Fruit fly (Drosophila melanogaster) whole organism, embryonic: ENCODE data around the gene CG43630.
A peak's percentile ranks its signal among the peaks of the same experiment; 100 is the strongest.
"Not testable (repeated sequence)": the region's sequence is repeated elsewhere in the genome, so short reads cannot be mapped to it uniquely, and the experiment has no call there.

Source experiments
- Aef1 ChIP-seq: fragments of 200-800 bp; sonication (Bioruptor generic); IDR thresholded peaks from 3 replicates; pipeline ENCODE4 v1.3.6; 2022; ENCODE audit warnings: missing biosample characterization, missing genetic modification characterization
- Atf-2 ChIP-seq: fragments of 200-800 bp; sonication (Bioruptor generic); optimal IDR thresholded peaks from 2 replicates; lab custom pipeline; 2016; ENCODE audit warnings: missing biosample characterization, missing genetic modification characterization
- CG1024 ChIP-seq: fragments of 200-800 bp; sonication (Bioruptor generic); IDR thresholded peaks from 2 replicates; pipeline ENCODE4 v1.3.6; 2022; ENCODE audit warnings: missing biosample characterization, missing genetic modification characterization
- CG10366 ChIP-seq: fragments of 200-800 bp; sonication (Bioruptor generic); IDR thresholded peaks from 2 replicates; pipeline ENCODE4 v1.3.6; 2022; ENCODE audit warnings: missing biosample characterization, missing genetic modification characterization
- CG11093 ChIP-seq: fragments of 200-800 bp; sonication (Bioruptor generic); IDR thresholded peaks from 3 replicates; pipeline ENCODE4 v1.3.6; 2022; ENCODE audit warnings: missing biosample characterization, missing genetic modification characterization
- CG11456 ChIP-seq: fragments of 200-800 bp; sonication (Bioruptor generic); IDR thresholded peaks from 3 replicates; pipeline ENCODE4 v1.3.6; 2022; ENCODE audit warnings: missing biosample characterization, missing genetic modification characterization
- CG14441 ChIP-seq: fragments of 200-800 bp; sonication (Bioruptor generic); IDR thresholded peaks from 2 replicates; pipeline ENCODE4 v1.3.6; 2022; ENCODE audit warnings: missing biosample characterization, missing genetic modification characterization
- CG14710 ChIP-seq: fragments of 200-800 bp; sonication (Bioruptor generic); optimal IDR thresholded peaks from 3 replicates; lab custom pipeline; 2019; ENCODE audit warnings: missing biosample characterization, mild to moderate bottlenecking, missing genetic modification characterization, moderate library complexity
- CG30020 ChIP-seq: fragments of 200-800 bp; optimal IDR thresholded peaks from 2 replicates; lab custom pipeline; 2019; ENCODE audit warnings: missing biosample characterization, mild to moderate bottlenecking, missing genetic modification characterization, moderate library complexity
- CG33213 ChIP-seq: fragments of 200-800 bp; sonication (Bioruptor generic); optimal IDR thresholded peaks from 3 replicates; lab custom pipeline; 2016; ENCODE audit warnings: missing biosample characterization, missing genetic modification characterization
- CG34422 ChIP-seq: fragments of 200-800 bp; sonication (Bioruptor generic); IDR thresholded peaks from 3 replicates; pipeline ENCODE4 v1.3.6; 2022; ENCODE audit warnings: missing biosample characterization, missing genetic modification characterization
- CG3995 ChIP-seq: fragments of 200-800 bp; sonication (Bioruptor generic); optimal IDR thresholded peaks from 3 replicates; lab custom pipeline; 2016; ENCODE audit warnings: missing biosample characterization, missing genetic modification characterization
- CG4730 ChIP-seq: fragments of 200-800 bp; sonication (Bioruptor generic); IDR thresholded peaks from 2 replicates; pipeline ENCODE4 v1.3.6; 2022; ENCODE audit warnings: missing biosample characterization, missing genetic modification characterization
- CG9797 ChIP-seq: fragments of 200-800 bp; sonication (Bioruptor generic); optimal IDR thresholded peaks from 3 replicates; lab custom pipeline; 2018; ENCODE audit warnings: missing biosample characterization, mild to moderate bottlenecking, missing genetic modification characterization
- CG9932 ChIP-seq: fragments of 200-800 bp; sonication (Bioruptor generic); IDR thresholded peaks from 2 replicates; pipeline ENCODE4 v1.3.6; 2022; ENCODE audit warnings: missing biosample characterization, missing genetic modification characterization
- CoRest ChIP-seq: fragments of 200-800 bp; sonication (Bioruptor generic); optimal IDR thresholded peaks from 3 replicates; lab custom pipeline; 2018; ENCODE audit warnings: missing biosample characterization, mild to moderate bottlenecking, missing genetic modification characterization, moderate library complexity
- Dfd ChIP-seq, 2 experiments: fragments of >200 bp; optimal IDR thresholded peaks; 2 replicates each; lab custom pipeline; 2017; ENCODE audit warnings: missing biosample characterization in 2 of 2, missing genetic modification characterization in 2 of 2
- E2f2 ChIP-seq: fragments of 200-800 bp; sonication (Bioruptor generic); IDR thresholded peaks from 2 replicates; pipeline ENCODE4 v1.3.6; 2022; ENCODE audit warnings: missing biosample characterization, missing genetic modification characterization
- Gug ChIP-seq: fragments of 200-800 bp; sonication (Bioruptor generic); IDR thresholded peaks from 4 replicates; pipeline ENCODE4 v1.3.6; 2022; ENCODE audit warnings: missing biosample characterization, missing genetic modification characterization
- Hmr ChIP-seq: fragments of 200-800 bp; sonication (Bioruptor generic); optimal IDR thresholded peaks from 3 replicates; lab custom pipeline; 2017; ENCODE audit warnings: mild to moderate bottlenecking, missing biosample characterization, missing genetic modification reagents, missing genetic modification characterization
- Lhr ChIP-seq: fragments of 200-800 bp; sonication (Bioruptor generic); optimal IDR thresholded peaks from 3 replicates; lab custom pipeline; 2017; ENCODE audit warnings: mild to moderate bottlenecking, missing biosample characterization, missing genetic modification reagents, missing genetic modification characterization
- MBD-R2 ChIP-seq: fragments of 200-800 bp; sonication (Bioruptor generic); IDR thresholded peaks from 2 replicates; pipeline ENCODE4 v1.3.6; 2022; ENCODE audit warnings: missing biosample characterization, missing genetic modification characterization
- Med ChIP-seq: fragments of 200-800 bp; sonication (Bioruptor generic); peaks from one replicate; lab custom pipeline; 2016; ENCODE audit warnings: missing biosample characterization, missing genetic modification characterization, mild to moderate bottlenecking, inconsistent platforms, moderate library complexity
- NFAT ChIP-seq: fragments of 200-800 bp; sonication (Bioruptor generic); IDR thresholded peaks from 2 replicates; pipeline ENCODE4 v1.3.6; 2022; ENCODE audit warnings: missing biosample characterization, missing genetic modification characterization
- Ptx1 ChIP-seq: fragments of 200-800 bp; sonication (Bioruptor generic); IDR thresholded peaks from 2 replicates; pipeline ENCODE4 v1.3.6; 2022; ENCODE audit warnings: missing biosample characterization, missing genetic modification characterization
- Rfx ChIP-seq: fragments of 200-800 bp; sonication (Bioruptor generic); IDR thresholded peaks from 2 replicates; pipeline ENCODE4 v1.3.6; 2022; ENCODE audit warnings: missing biosample characterization, missing genetic modification characterization
- Sin3A ChIP-seq: fragments of >200 bp; optimal IDR thresholded peaks from 2 replicates; lab custom pipeline; 2018
- Sry-δ ChIP-seq: fragments of 200-800 bp; sonication (Bioruptor generic); optimal IDR thresholded peaks from 2 replicates; lab custom pipeline; 2016; ENCODE audit warnings: missing biosample characterization, missing genetic modification characterization
- dimm ChIP-seq: fragments of 200-800 bp; sonication (Bioruptor generic); IDR thresholded peaks from 2 replicates; pipeline ENCODE4 v1.3.6; 2022; ENCODE audit warnings: missing biosample characterization, missing genetic modification characterization
- dysf ChIP-seq: fragments of 200-800 bp; sonication (Bioruptor generic); IDR thresholded peaks from 3 replicates; pipeline ENCODE4 v1.3.6; 2022; ENCODE audit warnings: missing biosample characterization, missing genetic modification characterization
- gfzf ChIP-seq: fragments of 200-800 bp; sonication (Bioruptor generic); optimal IDR thresholded peaks from 2 replicates; lab custom pipeline; 2016; ENCODE audit warnings: missing biosample characterization, mild to moderate bottlenecking, missing genetic modification characterization, moderate library complexity
- jumu ChIP-seq: fragments of 200-800 bp; sonication (Bioruptor generic); optimal IDR thresholded peaks from 3 replicates; lab custom pipeline; 2016; ENCODE audit warnings: missing biosample characterization, missing genetic modification characterization
- ken ChIP-seq: fragments of 200-800 bp; sonication (Bioruptor generic); IDR thresholded peaks from 3 replicates; pipeline ENCODE4 v1.3.6; 2022; ENCODE audit warnings: missing biosample characterization, missing genetic modification characterization
- knrl ChIP-seq: fragments of 200-800 bp; sonication (Bioruptor generic); IDR thresholded peaks from 3 replicates; pipeline ENCODE4 v1.3.6; 2022; ENCODE audit warnings: missing biosample characterization, missing genetic modification characterization; ENCODE audit not compliant: partially characterized antibody
- lola ChIP-seq, 3 experiments: fragments of >200 bp in 2 of 3; fragments of 200-800 bp in 1 of 3; sonication (Bioruptor generic) in 1 of 3; optimal IDR thresholded peaks; 2 replicates each; lab custom pipeline; 2017 to 2019; ENCODE audit warnings: missing biosample characterization in 3 of 3, missing genetic modification characterization in 3 of 3, mild to moderate bottlenecking in 1 of 3, moderate library complexity in 1 of 3
- phol ChIP-seq: fragments of 200-800 bp; sonication (Bioruptor generic); optimal IDR thresholded peaks from 3 replicates; lab custom pipeline; 2018; ENCODE audit warnings: missing biosample characterization, mild to moderate bottlenecking, missing genetic modification characterization, moderate library complexity
- pnt ChIP-seq: fragments of 200-800 bp; sonication (Bioruptor generic); optimal IDR thresholded peaks from 3 replicates; lab custom pipeline; 2016; ENCODE audit warnings: missing biosample characterization, missing genetic modification characterization
- prd ChIP-seq, 3 experiments: fragments of >200 bp in 2 of 3; fragments of 200-800 bp in 1 of 3; sonication (Bioruptor generic) in 1 of 3; optimal IDR thresholded peaks in 2 of 3; IDR thresholded peaks in 1 of 3; 2 replicates in 2 of 3; 3 replicates in 1 of 3; pipeline versions ENCODE4 v1.3.6 to Lab custom; 2017 to 2022; ENCODE audit warnings: missing biosample characterization in 1 of 3, missing genetic modification characterization in 1 of 3
- pzg ChIP-seq: fragments of 200-800 bp; sonication (Bioruptor generic); optimal IDR thresholded peaks from 3 replicates; lab custom pipeline; 2018; ENCODE audit warnings: missing biosample characterization, mild to moderate bottlenecking, missing genetic modification characterization, moderate library complexity
- ranshi ChIP-seq: fragments of 200-800 bp; sonication (Bioruptor generic); IDR thresholded peaks from 2 replicates; pipeline ENCODE4 v1.3.6; 2022; ENCODE audit warnings: missing biosample characterization, missing genetic modification characterization
- sens ChIP-seq: fragments of 200-800 bp; sonication (Bioruptor generic); peaks from one replicate; lab custom pipeline; 2016; ENCODE audit warnings: missing biosample characterization, missing genetic modification characterization
- sisA ChIP-seq: fragments of 200-800 bp; sonication (Bioruptor generic); IDR thresholded peaks from 2 replicates; pipeline ENCODE4 v1.3.6; 2022; ENCODE audit warnings: missing biosample characterization, missing genetic modification characterization
- sob ChIP-seq: fragments of 200-800 bp; sonication (Bioruptor generic); IDR thresholded peaks from 2 replicates; pipeline ENCODE4 v1.3.6; 2022; ENCODE audit warnings: missing biosample characterization, missing genetic modification characterization
- stwl ChIP-seq: fragments of 200-800 bp; sonication (Bioruptor generic); optimal IDR thresholded peaks from 3 replicates; lab custom pipeline; 2018; ENCODE audit warnings: missing biosample characterization, mild to moderate bottlenecking, missing genetic modification characterization, moderate library complexity
- tll ChIP-seq, 2 experiments: fragments of 200-800 bp in 1 of 2; fragments of >200 bp in 1 of 2; sonication (Bioruptor generic) in 1 of 2; optimal IDR thresholded peaks; 2 replicates each; lab custom pipeline; 2017 to 2019; ENCODE audit warnings: missing biosample characterization in 2 of 2, missing genetic modification characterization in 2 of 2, mild to moderate bottlenecking in 1 of 2, moderate library complexity in 1 of 2
- vvl ChIP-seq: fragments of 200-800 bp; sonication (Bioruptor generic); IDR thresholded peaks from 2 replicates; pipeline ENCODE4 v1.3.6; 2022; ENCODE audit warnings: missing biosample characterization, missing genetic modification characterization
- zfh1 ChIP-seq: fragments of 200-800 bp; sonication (Bioruptor generic); IDR thresholded peaks from 3 replicates; pipeline ENCODE4 v1.3.6; 2022; ENCODE audit warnings: missing biosample characterization, missing genetic modification characterization

CG43630 gene

DNA sequence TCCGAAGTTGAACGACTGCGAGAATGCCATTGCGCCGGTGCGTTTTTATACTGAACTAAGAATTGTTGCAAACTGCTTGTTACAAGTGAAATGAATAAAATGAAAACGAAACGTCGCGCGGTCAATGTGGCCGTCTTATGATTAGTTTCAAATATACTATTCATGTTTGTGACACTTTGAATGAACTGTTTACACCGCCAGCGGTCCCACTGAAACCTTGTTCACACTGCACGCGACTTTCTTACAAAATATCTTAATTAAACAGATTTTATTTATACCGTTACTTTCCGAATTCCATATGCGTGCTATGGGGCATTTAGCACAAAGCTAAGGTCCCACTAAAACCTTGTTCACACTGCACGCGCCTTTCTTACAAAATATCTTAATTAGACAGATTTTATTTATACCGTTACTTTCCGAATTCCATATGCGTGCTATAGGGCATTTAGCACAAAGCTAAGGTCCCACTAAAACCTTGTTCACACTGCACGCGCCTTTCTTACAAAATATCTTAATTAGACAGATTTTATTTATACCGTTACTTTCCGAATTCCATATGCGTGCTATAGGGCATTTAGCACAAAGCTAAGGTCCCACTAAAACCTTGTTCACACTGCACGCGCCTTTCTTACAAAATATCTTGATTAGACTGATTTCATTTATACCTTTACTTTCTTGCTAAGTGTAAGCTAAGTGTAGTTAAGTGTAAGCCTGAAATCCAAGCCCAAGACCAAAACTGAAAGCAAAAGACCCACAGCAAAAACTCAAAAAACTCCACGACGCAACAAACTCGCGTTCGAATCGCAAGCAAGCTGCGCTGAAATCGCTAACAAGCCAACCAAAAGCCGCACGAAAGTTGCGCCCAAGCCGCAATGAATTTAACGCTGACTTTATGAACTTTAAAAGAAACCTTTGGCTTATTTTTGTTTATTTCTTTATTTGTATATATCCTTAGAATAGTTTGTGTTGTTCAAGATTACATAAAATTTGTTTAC, 36.4 kb upstream of the CG43630 start, which contains the start of gene PolQ:
TSS of gene PolQ (minus strand) at position 122 of the 995 bp plus-strand sequence.
- TF ChIP-seq sob (GFP tag; lab: Robert Waterston, UW): peak; percentile 30
- peak; percentile 30; the same call in 1 of the 2 replicates for TF ChIP-seq CG14441
- TF ChIP-seq lola (GFP tag; optimal IDR thresholded peaks at IDR 0.05; lab: Kevin White, UChicago): peak in 1 of 3 experiments; percentile 90
- TF ChIP-seq Atf-2 (GFP tag; lab: Kevin White, UChicago): peak; percentile 9
- peak in 1 of 2 experiments; percentile 97 for TF ChIP-seq Dfd (GFP tag; optimal IDR thresholded peaks at IDR 0.05; lab: Kevin White, UChicago)
- peak; percentile 64; the same call in 2 of the 3 replicates for TF ChIP-seq CG11456 (GFP tag; lab: Robert Waterston, UW)
- peak; percentile 48; the same call in 1 of the 2 replicates for TF ChIP-seq ranshi (GFP tag; lab: Robert Waterston, UW)
- peak; percentile 71 for TF ChIP-seq Sin3A (lab: Kevin White, UChicago)
- peak; percentile 25; the same call in 1 of the 2 replicates for TF ChIP-seq Ptx1 (GFP tag; lab: Robert Waterston, UW)
- TF ChIP-seq CG33213 (GFP tag; lab: Kevin White, UChicago): peak; percentile 43
- peak; percentile 33 for TF ChIP-seq CG14710 (tag; lab: Kevin White, UChicago)
- TF ChIP-seq gfzf (GFP tag; lab: Kevin White, UChicago): peak; percentile 75
- peak; percentile 15 for TF ChIP-seq CG3995 (GFP tag; lab: Kevin White, UChicago)
- peak; percentile 33; the same call in 1 of the 3 replicates for TF ChIP-seq knrl (GFP tag; lab: Robert Waterston, UW)
- TF ChIP-seq phol (tag; lab: Kevin White, UChicago): peak; percentile 10
- TF ChIP-seq CG11093 (GFP tag; lab: Robert Waterston, UW): peak; percentile 46; the same call in 1 of the 3 replicates
- peak; percentile 94 for TF ChIP-seq CG30020 (tag; lab: Kevin White, UChicago)
- peak; percentile 53 for TF ChIP-seq sens (GFP tag; lab: Kevin White, UChicago)
- 0 out of 3 replicates have a peak, but pooled peaks have one; percentile 20 for TF ChIP-seq dysf (GFP tag; lab: Robert Waterston, UW)
- peak; percentile 46; the same call in 2 of the 4 replicates for TF ChIP-seq Gug (GFP tag; lab: Robert Waterston, UW)
- peak; percentile 71 for TF ChIP-seq MBD-R2 (GFP tag; lab: Robert Waterston, UW)
- peak; percentile 80 for TF ChIP-seq CG1024 (GFP tag; lab: Robert Waterston, UW)
- peak in 1 of 2 experiments; percentile 86 for TF ChIP-seq tll (GFP tag; optimal IDR thresholded peaks at IDR 0.05; lab: Kevin White, UChicago)
- TF ChIP-seq dimm: peak; percentile 23; the same call in 1 of the 2 replicates
- TF ChIP-seq CoRest (tag; lab: Kevin White, UChicago): peak; percentile 18
- TF ChIP-seq Med: peak; percentile 35
- peak; percentile 48; the same call in 2 of the 3 replicates for TF ChIP-seq CG34422
- TF ChIP-seq E2f2 (GFP tag; lab: Robert Waterston, UW): peak; percentile 80
- TF ChIP-seq pnt: peak; percentile 22
- TF ChIP-seq Hmr (GFP tag; lab: Kevin White, UChicago): peak; percentile 76
- TF ChIP-seq stwl: peak; percentile 24
- peak; percentile 31; the same call in 1 of the 2 replicates for TF ChIP-seq vvl
- TF ChIP-seq CG4730 (GFP tag; lab: Robert Waterston, UW): 0 out of 2 replicates have a peak, but pooled peaks have one; percentile 20
- TF ChIP-seq zfh1 (GFP tag; lab: Robert Waterston, UW): peak; percentile 48; the same call in 1 of the 3 replicates
- TF ChIP-seq pzg (GFP tag; lab: Kevin White, UChicago): peak; percentile 40
- TF ChIP-seq prd (optimal IDR thresholded peaks at IDR 0.05; lab: Kevin White, UChicago): not testable (repeated sequence)
- TF ChIP-seq prd (GFP tag; IDR thresholded peaks at IDR 0.05; lab: Robert Waterston, UW): peak; percentile 63; the same call in 1 of the 3 replicates
- peak; percentile 42 for TF ChIP-seq CG9932 (GFP tag; lab: Robert Waterston, UW)
- TF ChIP-seq jumu (GFP tag; lab: Kevin White, UChicago): peak; percentile 19
- peak; percentile 48; the same call in 1 of the 2 replicates for TF ChIP-seq NFAT
- TF ChIP-seq Rfx (GFP tag; lab: Robert Waterston, UW): peak; percentile 65
- TF ChIP-seq ken (GFP tag; lab: Robert Waterston, UW): peak; percentile 53; the same call in 1 of the 3 replicates
- peak; percentile 60 for TF ChIP-seq sisA (GFP tag; lab: Robert Waterston, UW)
- peak; percentile 13; the same call in 1 of the 2 replicates for TF ChIP-seq CG10366
- TF ChIP-seq Sry-δ (GFP tag; lab: Kevin White, UChicago): peak; percentile 10
- peak; percentile 57 for TF ChIP-seq CG9797 (GFP tag; lab: Kevin White, UChicago)
- TF ChIP-seq Lhr: peak; percentile 96
- TF ChIP-seq Aef1 (GFP tag; lab: Robert Waterston, UW): peak; percentile 39; the same call in 1 of the 3 replicates
